Fruit fly (Drosophila melanogaster) whole organism, prepupa: ENCODE data around the gene CG34355.

Experiments
- CG10631 ChIP-seq: fragments of 200-800 bp; sonication (Bioruptor generic); optimal IDR thresholded peaks from 2 replicates; lab custom pipeline; 2016; ENCODE audit warnings: missing biosample characterization, missing genetic modification characterization
- CG10669 ChIP-seq: fragments of 200-800 bp; sonication (Bioruptor generic); optimal IDR thresholded peaks from 3 replicates; lab custom pipeline; 2018; ENCODE audit warnings: missing biosample characterization, mild to moderate bottlenecking, missing genetic modification characterization, moderate library complexity
- CG11762 ChIP-seq: fragments of 200-800 bp; sonication (Bioruptor generic); optimal IDR thresholded peaks from 3 replicates; lab custom pipeline; 2016; ENCODE audit warnings: missing biosample characterization, missing genetic modification characterization; ENCODE audit not compliant: insufficient read depth
- CG15336 ChIP-seq: fragments of 200-800 bp; sonication (Bioruptor generic); IDR thresholded peaks from 2 replicates; pipeline ENCODE4 v1.3.6; 2022; ENCODE audit warnings: missing biosample characterization, missing genetic modification characterization
- CG1621 ChIP-seq: fragments of 200-800 bp; sonication (Bioruptor generic); optimal IDR thresholded peaks from 3 replicates; lab custom pipeline; 2018; ENCODE audit warnings: missing biosample characterization, mild to moderate bottlenecking, missing genetic modification characterization
- CG16779 ChIP-seq: fragments of 200-800 bp; sonication (Bioruptor generic); optimal IDR thresholded peaks from 3 replicates; lab custom pipeline; 2017; ENCODE audit warnings: missing biosample characterization, mild to moderate bottlenecking, missing genetic modification characterization
- CG3032 ChIP-seq: fragments of 200-800 bp; optimal IDR thresholded peaks from 2 replicates; lab custom pipeline; 2019; ENCODE audit warnings: missing biosample characterization, mild to moderate bottlenecking, missing genetic modification characterization, moderate library complexity
- CG32006 ChIP-seq: fragments of 200-800 bp; sonication (Bioruptor generic); optimal IDR thresholded peaks from 3 replicates; lab custom pipeline; 2017; ENCODE audit warnings: missing biosample characterization, mild to moderate bottlenecking, missing genetic modification characterization
- CG34406 ChIP-seq: fragments of 200-800 bp; sonication (Bioruptor generic); optimal IDR thresholded peaks from 3 replicates; lab custom pipeline; 2016; ENCODE audit warnings: missing biosample characterization, missing genetic modification characterization
- CG3919 ChIP-seq: fragments of 200-800 bp; sonication (Bioruptor generic); optimal IDR thresholded peaks from 3 replicates; lab custom pipeline; 2016; ENCODE audit warnings: missing biosample characterization, missing genetic modification characterization
- CG4318 ChIP-seq: fragments of 200-800 bp; sonication (Bioruptor generic); optimal IDR thresholded peaks from 3 replicates; lab custom pipeline; 2017; ENCODE audit warnings: missing biosample characterization, mild to moderate bottlenecking, missing genetic modification characterization
- CG6163 ChIP-seq: fragments of 200-800 bp; sonication (Bioruptor generic); IDR thresholded peaks from 3 replicates; pipeline ENCODE4 v1.3.6; 2022; ENCODE audit warnings: missing biosample characterization, missing genetic modification characterization
- CG6276 ChIP-seq: fragments of 200-800 bp; sonication (Bioruptor generic); optimal IDR thresholded peaks from 2 replicates; lab custom pipeline; 2017; ENCODE audit warnings: missing biosample characterization, mild to moderate bottlenecking, missing genetic modification characterization
- CG6792 ChIP-seq: fragments of 200-800 bp; sonication (Bioruptor generic); optimal IDR thresholded peaks from 3 replicates; lab custom pipeline; 2016; ENCODE audit warnings: missing biosample characterization, missing genetic modification characterization
- CG6808 ChIP-seq: fragments of 200-800 bp; sonication (Bioruptor generic); optimal IDR thresholded peaks from 3 replicates; lab custom pipeline; 2017; ENCODE audit warnings: missing biosample characterization, missing genetic modification characterization, mild to moderate bottlenecking, moderate library complexity, missing genetic modification reagents
- CG6854 ChIP-seq: fragments of 200-800 bp; sonication (Bioruptor generic); optimal IDR thresholded peaks from 2 replicates; lab custom pipeline; 2017; ENCODE audit warnings: missing biosample characterization, mild to moderate bottlenecking, missing genetic modification characterization
- CG7368 ChIP-seq: fragments of 200-800 bp; sonication (Bioruptor generic); optimal IDR thresholded peaks from 3 replicates; lab custom pipeline; 2016; ENCODE audit warnings: missing biosample characterization, missing genetic modification characterization
- CG8319 ChIP-seq: fragments of 200-800 bp; sonication (Bioruptor generic); optimal IDR thresholded peaks from 3 replicates; lab custom pipeline; 2016; ENCODE audit warnings: missing biosample characterization, missing genetic modification characterization
- CG8632 ChIP-seq: fragments of 200-800 bp; sonication (Bioruptor generic); optimal IDR thresholded peaks from 3 replicates; lab custom pipeline; 2016; ENCODE audit warnings: missing biosample characterization, missing genetic modification characterization
- CG9139 ChIP-seq: fragments of 200-800 bp; sonication (Bioruptor generic); optimal IDR thresholded peaks from 3 replicates; lab custom pipeline; 2017; ENCODE audit warnings: missing biosample characterization, mild to moderate bottlenecking, missing genetic modification characterization
- Eip75B ChIP-seq: fragments of 200-800 bp; sonication (Bioruptor generic); optimal IDR thresholded peaks from 3 replicates; lab custom pipeline; 2016; ENCODE audit warnings: missing biosample characterization, missing genetic modification characterization
- Eip78C ChIP-seq: fragments of 200-800 bp; sonication (Bioruptor generic); peaks from one replicate; lab custom pipeline; 2016; ENCODE audit warnings: missing biosample characterization, missing genetic modification characterization
- Eip93F ChIP-seq: fragments of 200-800 bp; sonication (Bioruptor generic); optimal IDR thresholded peaks from 2 replicates; lab custom pipeline; 2016; ENCODE audit warnings: missing biosample characterization, mild to moderate bottlenecking, missing genetic modification characterization
- Ets21C ChIP-seq: fragments of 200-800 bp; sonication (Bioruptor generic); optimal IDR thresholded peaks from 3 replicates; lab custom pipeline; 2016; ENCODE audit warnings: missing biosample characterization, missing genetic modification characterization
- Ets96B ChIP-seq: fragments of 200-800 bp; optimal IDR thresholded peaks from 2 replicates; lab custom pipeline; 2019; ENCODE audit warnings: missing biosample characterization, mild to moderate bottlenecking, missing genetic modification characterization, moderate library complexity
- Gug ChIP-seq: fragments of 200-800 bp; sonication (Bioruptor generic); IDR thresholded peaks from 2 replicates; pipeline ENCODE4 v1.3.6; 2022; ENCODE audit warnings: missing biosample characterization, missing genetic modification characterization
- Hr39 ChIP-seq: fragments of 200-800 bp; sonication (Bioruptor generic); optimal IDR thresholded peaks from 2 replicates; lab custom pipeline; 2016; ENCODE audit warnings: missing biosample characterization, missing genetic modification characterization
- Hr4 ChIP-seq: fragments of 200-800 bp; sonication (Bioruptor generic); optimal IDR thresholded peaks from 3 replicates; lab custom pipeline; 2016; ENCODE audit warnings: missing biosample characterization, missing genetic modification characterization
- Lpt ChIP-seq: fragments of 200-800 bp; sonication (Bioruptor generic); optimal IDR thresholded peaks from 3 replicates; lab custom pipeline; 2016; ENCODE audit warnings: missing biosample characterization, missing genetic modification characterization
- OdsH ChIP-seq: fragments of 200-800 bp; sonication (Bioruptor generic); optimal IDR thresholded peaks from 3 replicates; lab custom pipeline; 2016; ENCODE audit warnings: missing biosample characterization, missing genetic modification characterization
- Sox15 ChIP-seq: fragments of 200-800 bp; sonication (Bioruptor generic); optimal IDR thresholded peaks from 3 replicates; lab custom pipeline; 2016; ENCODE audit warnings: missing biosample characterization, missing genetic modification characterization
- acj6 ChIP-seq: fragments of 200-800 bp; sonication (Bioruptor generic); optimal IDR thresholded peaks from 3 replicates; lab custom pipeline; 2016; ENCODE audit warnings: missing biosample characterization, missing genetic modification characterization
- cyc ChIP-seq: fragments of 200-800 bp; sonication (Bioruptor generic); optimal IDR thresholded peaks from 3 replicates; lab custom pipeline; 2016; ENCODE audit warnings: missing biosample characterization, missing genetic modification characterization
- dac ChIP-seq: fragments of 200-800 bp; sonication (Bioruptor generic); optimal IDR thresholded peaks from 2 replicates; lab custom pipeline; 2017; ENCODE audit warnings: missing biosample characterization, mild to moderate bottlenecking, missing genetic modification characterization
- eg ChIP-seq: fragments of 200-800 bp; sonication (Bioruptor generic); IDR thresholded peaks from 3 replicates; pipeline ENCODE4 v1.3.6; 2022; ENCODE audit warnings: missing biosample characterization, missing genetic modification characterization
- esn ChIP-seq: fragments of 200-800 bp; sonication (Bioruptor generic); optimal IDR thresholded peaks from 2 replicates; lab custom pipeline; 2016; ENCODE audit warnings: missing biosample characterization, mild to moderate bottlenecking, missing genetic modification characterization, moderate library complexity
- fd59A ChIP-seq: fragments of 200-800 bp; sonication (Bioruptor generic); optimal IDR thresholded peaks from 2 replicates; lab custom pipeline; 2017; ENCODE audit warnings: missing biosample characterization, mild to moderate bottlenecking, missing genetic modification characterization, missing genetic modification reagents
- fd85E ChIP-seq: fragments of 200-800 bp; sonication (Bioruptor generic); optimal IDR thresholded peaks from 3 replicates; lab custom pipeline; 2016; ENCODE audit warnings: missing biosample characterization, missing genetic modification characterization
- lz ChIP-seq: fragments of 200-800 bp; sonication (Bioruptor generic); optimal IDR thresholded peaks from 3 replicates; lab custom pipeline; 2016; ENCODE audit warnings: missing biosample characterization, missing genetic modification characterization
- net ChIP-seq: fragments of 200-800 bp; sonication (Bioruptor generic); optimal IDR thresholded peaks from 3 replicates; lab custom pipeline; 2016; ENCODE audit warnings: missing biosample characterization, missing genetic modification characterization
- pdm3 ChIP-seq: fragments of 200-800 bp; sonication (Bioruptor generic); optimal IDR thresholded peaks from 3 replicates; lab custom pipeline; 2016; ENCODE audit warnings: missing biosample characterization, missing genetic modification characterization
- salr ChIP-seq, 2 experiments: fragments of 200-800 bp; sonication (Bioruptor generic); optimal IDR thresholded peaks; 3 replicates each; lab custom pipeline; 2016 to 2018; ENCODE audit warnings: missing biosample characterization in 2 of 2, missing genetic modification characterization in 2 of 2, mild to moderate bottlenecking in 1 of 2
- spab ChIP-seq: fragments of 200-800 bp; sonication (Bioruptor generic); optimal IDR thresholded peaks from 2 replicates; lab custom pipeline; 2017; ENCODE audit warnings: missing biosample characterization, mild to moderate bottlenecking, missing genetic modification characterization, missing genetic modification reagents
- svp ChIP-seq: fragments of 200-800 bp; sonication (Bioruptor generic); peaks from one replicate; lab custom pipeline; 2016; ENCODE audit warnings: missing biosample characterization, missing genetic modification characterization
- vri ChIP-seq: fragments of 200-800 bp; sonication (Bioruptor generic); optimal IDR thresholded peaks from 3 replicates; lab custom pipeline; 2016; ENCODE audit warnings: missing biosample characterization, mild to moderate bottlenecking, missing genetic modification characterization

CG34355 gene

DNA sequence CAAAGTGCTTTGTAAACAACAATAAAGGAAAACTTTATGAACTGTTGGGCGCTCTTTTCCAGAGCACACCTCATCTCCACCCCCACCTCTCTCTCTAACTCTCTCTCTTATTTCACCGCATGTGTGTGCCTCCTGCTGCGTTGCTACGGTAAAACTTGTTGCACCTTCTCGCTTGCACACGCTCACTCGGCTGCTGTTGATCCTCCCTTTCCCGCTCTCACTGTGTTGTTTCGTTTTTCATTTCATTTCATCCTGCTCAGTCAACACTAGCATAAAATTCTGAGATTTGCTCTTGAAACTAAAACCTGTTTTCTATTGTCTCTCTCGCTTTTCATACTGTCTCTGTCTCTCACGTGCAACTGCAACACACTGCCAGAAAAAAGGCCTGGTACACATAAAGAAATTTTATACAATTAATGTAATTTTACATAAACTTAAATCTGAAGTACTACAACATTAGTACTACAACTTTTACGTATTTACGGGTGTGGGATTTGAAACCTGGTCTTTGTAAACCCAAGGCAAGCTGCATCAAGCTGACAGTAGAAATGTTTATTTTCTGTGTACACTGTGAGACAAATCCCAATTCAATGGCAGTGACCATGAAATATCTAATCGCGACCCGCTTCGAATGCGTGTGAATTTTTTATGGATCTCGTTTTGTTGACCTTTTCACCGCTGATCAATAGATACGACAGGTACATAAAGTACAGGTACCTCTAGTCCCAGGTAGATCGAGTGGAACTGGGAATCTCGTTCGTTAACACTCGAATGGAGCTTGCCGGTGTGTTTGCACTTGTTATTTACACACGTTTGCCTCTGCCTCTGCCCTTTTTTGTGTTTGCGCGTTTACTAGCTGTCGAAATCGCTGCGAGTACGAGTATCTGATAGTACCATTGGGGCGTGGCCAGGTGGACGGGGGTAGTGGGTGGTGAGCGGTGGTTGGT lies 20.9 kb upstream of the CG34355 start (continued):
- TF ChIP-seq fd85E (peak; percentile 48), Ets96B (peak; percentile 91), pdm3 (GFP tag; lab: Kevin White, UChicago) (peak; percentile 92), Hr39 (GFP tag; lab: Kevin White, UChicago) (peak; percentile 88), fd59A (GFP tag; lab: Kevin White, UChicago) (peak; percentile 79), CG34406 (GFP tag; lab: Kevin White, UChicago) (peak; percentile 86), CG8319 (peak; percentile 73), CG10669 (GFP tag; lab: Kevin White, UChicago) (peak; percentile 86), CG10631 (GFP tag; lab: Kevin White, UChicago) (peak; percentile 93), CG6854 (peak; percentile 37)

DNA sequence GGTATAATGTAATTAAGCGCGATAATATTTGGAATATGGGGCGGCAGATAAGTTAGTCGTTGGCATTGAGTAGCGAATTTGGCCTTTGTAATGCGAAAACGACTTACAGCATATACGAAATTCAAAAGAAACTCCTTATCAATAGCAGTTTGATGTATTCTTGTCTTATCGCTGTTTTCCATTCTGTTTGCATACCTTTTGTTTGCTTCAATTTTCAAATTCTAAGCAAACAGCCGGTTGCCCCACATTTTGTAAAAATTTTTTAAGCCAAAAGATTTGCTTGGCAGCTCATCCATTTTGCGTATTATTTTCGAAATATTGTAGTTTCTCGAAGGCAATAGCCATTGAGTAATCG lies 20.3 kb upstream of the CG34355 start:
- TF ChIP-seq CG8319 = no peak
- TF ChIP-seq vri (GFP tag; lab: Kevin White, UChicago) = peak; percentile 58

- TF ChIP-seq Gug (GFP tag; lab: Robert Waterston, UW) = peak; percentile 69
- peak; percentile 90 for TF ChIP-seq CG10631 (GFP tag; lab: Kevin White, UChicago)
- peak; percentile 71 for TF ChIP-seq CG16779
- no peak for TF ChIP-seq Eip93F (GFP tag; lab: Kevin White, UChicago)
- TF ChIP-seq Eip78C = peak; percentile 97
- peak; percentile 88 for TF ChIP-seq svp (GFP tag; lab: Kevin White, UChicago)
- TF ChIP-seq CG6276 (GFP tag; lab: Kevin White, UChicago) = peak; percentile 84
- TF ChIP-seq OdsH (GFP tag; lab: Kevin White, UChicago) = peak; percentile 90
- TF ChIP-seq CG11762 (GFP tag; lab: Kevin White, UChicago) = peak; percentile 80
- peak; percentile 86 for TF ChIP-seq CG10669 (GFP tag; lab: Kevin White, UChicago)
- TF ChIP-seq esn (GFP tag; lab: Kevin White, UChicago) = peak; percentile 84
- TF ChIP-seq Hr39 (GFP tag; lab: Kevin White, UChicago) = peak; percentile 78
- TF ChIP-seq Sox15 = peak; percentile 73
- peak; percentile 78 for TF ChIP-seq CG7368 (GFP tag; lab: Kevin White, UChicago)
- TF ChIP-seq dac (GFP tag; lab: Kevin White, UChicago) = peak; percentile 82
- TF ChIP-seq Hr4 = peak; percentile 90
- TF ChIP-seq CG15336 (GFP tag; lab: Robert Waterston, UW) = peak; percentile 89
- peak; percentile 11 for TF ChIP-seq vri (GFP tag; lab: Kevin White, UChicago)
- peak; percentile 76 for TF ChIP-seq eg
- TF ChIP-seq fd85E = peak; percentile 37
- TF ChIP-seq CG8319 = peak; percentile 79
- peak; percentile 88 for TF ChIP-seq CG3919 (GFP tag; lab: Kevin White, UChicago)
- TF ChIP-seq cyc (GFP tag; lab: Kevin White, UChicago) = peak; percentile 70
- no peak for TF ChIP-seq CG6854
- peak; percentile 90 for TF ChIP-seq Ets96B
- TF ChIP-seq Lpt (GFP tag; lab: Kevin White, UChicago) = peak; percentile 83
- TF ChIP-seq net = peak; percentile 84
- TF ChIP-seq CG6792 (GFP tag; lab: Kevin White, UChicago) = peak; percentile 77
- peak; percentile 86 for TF ChIP-seq CG4318 (GFP tag; lab: Kevin White, UChicago)
- peak; percentile 89 for TF ChIP-seq CG3032 (tag; lab: Kevin White, UChicago)
- TF ChIP-seq spab (GFP tag; lab: Kevin White, UChicago) = peak; percentile 85
- peak; percentile 85 for TF ChIP-seq CG1621 (tag; lab: Kevin White, UChicago)
- TF ChIP-seq Ets21C (GFP tag; lab: Kevin White, UChicago) = peak; percentile 60
- peak; percentile 87 for TF ChIP-seq CG6808 (GFP tag; lab: Kevin White, UChicago)
- TF ChIP-seq pdm3 (GFP tag; lab: Kevin White, UChicago) = peak; percentile 91
- peak; percentile 80 for TF ChIP-seq CG6163 (GFP tag; lab: Robert Waterston, UW)
- TF ChIP-seq acj6 (GFP tag; lab: Kevin White, UChicago) = peak; percentile 90
- TF ChIP-seq lz (GFP tag; lab: Kevin White, UChicago) = peak; percentile 77
- TF ChIP-seq salr (GFP tag; optimal IDR thresholded peaks at IDR 0.05; lab: Kevin White, UChicago) = peak; percentile 67 to 84
- peak; percentile 86 for TF ChIP-seq CG8632 (GFP tag; lab: Kevin White, UChicago)
- TF ChIP-seq CG9139 = peak; percentile 74
- TF ChIP-seq CG32006 (GFP tag; lab: Kevin White, UChicago) = peak; percentile 94
- peak; percentile 90 for TF ChIP-seq Eip75B (GFP tag; lab: Kevin White, UChicago)
Observed at dm6 chr3R:23783961-23784360, 19.7 kb upstream of the CG34355 start.
